Worm (Caenorhabditis elegans): ENCODE data around the gene srbc-12.
"Not testable (repeated sequence)": the region's sequence is repeated elsewhere in the genome, so short reads cannot be mapped to it uniquely, and the experiment has no call there.

Gene srbc-12

DNA sequence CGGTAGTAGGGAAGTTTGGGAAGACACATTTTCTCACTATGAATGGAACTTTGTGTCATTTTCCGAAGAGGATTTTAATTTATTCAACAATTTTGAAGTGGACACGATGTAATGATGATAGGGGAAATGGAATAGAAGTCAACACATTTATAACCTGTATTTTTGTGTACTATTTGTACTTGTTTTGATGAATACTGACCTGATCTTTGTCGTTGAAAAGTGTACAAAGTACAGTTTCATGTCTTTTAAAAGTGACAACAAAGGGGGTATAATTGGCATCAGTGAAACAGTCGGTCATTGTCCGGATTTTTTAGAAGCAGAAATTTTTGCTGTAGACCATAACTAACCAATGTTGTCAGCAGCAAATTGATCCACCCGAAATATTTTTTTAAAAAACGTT, 39.6 kb downstream of the srbc-12 start, which contains the start of gene T02B11.6:
Gene T02B11.6, minus strand, starts transcription at position 101 of the 400 bp plus-strand sequence.
- TF ChIP-seq ceh-9 (tag; optimal IDR thresholded peaks at IDR 0.05) = no peak
- TF ChIP-seq Y22D7AL.16 (tag; optimal IDR thresholded peaks at IDR 0.05) = no peak
- TF ChIP-seq nhr-11 (tag; optimal IDR thresholded peaks at IDR 0.05) = no peak
- no peak for TF ChIP-seq ceh-14 (tag; optimal IDR thresholded peaks at IDR 0.05)

DNA sequence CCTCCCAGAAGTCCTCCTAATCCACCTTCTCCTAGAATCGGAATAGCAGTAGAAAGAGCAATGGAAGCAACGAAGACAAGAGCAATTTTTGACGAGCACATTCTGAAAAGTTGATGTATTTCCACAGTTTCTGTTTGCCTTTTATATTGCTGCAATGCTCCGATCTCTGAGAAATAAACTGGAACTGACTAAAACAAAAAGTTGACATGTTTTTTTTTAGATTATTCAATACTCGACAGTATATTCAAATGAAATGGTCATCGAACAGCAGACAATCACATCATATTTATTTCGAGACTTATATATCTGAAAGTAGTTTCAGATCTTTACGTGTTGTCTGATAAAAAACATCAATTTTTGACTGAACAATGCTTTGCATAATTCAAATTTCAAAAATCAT, 40.8 kb downstream of the srbc-12 start, which contains the start of gene srlf-21:
Gene srlf-21, minus strand, starts transcription at position 101 of the 400 bp plus-strand sequence.
- TF ChIP-seq ceh-19 (GFP tag; optimal IDR thresholded peaks at IDR 0.05) (no peak), ttx-3 (tag; optimal IDR thresholded peaks at IDR 0.05) (no peak), pha-4 (tag; optimal IDR thresholded peaks at IDR 0.05) (no peak), ceh-2 (tag; optimal IDR thresholded peaks at IDR 0.05) (no peak), elt-4 (tag; optimal IDR thresholded peaks at IDR 0.05) (no peak), fkh-6 (tag; optimal IDR thresholded peaks at IDR 0.05) (no peak), lim-6 (tag; optimal IDR thresholded peaks at IDR 0.05) (no peak), ceh-24 (tag; optimal IDR thresholded peaks at IDR 0.05) (no peak), che-1 (tag; optimal IDR thresholded peaks at IDR 0.05) (no peak), ama-1 (optimal IDR thresholded peaks at IDR 0.05) (no peak), rnt-1 (tag; optimal IDR thresholded peaks at IDR 0.05) (no peak), pat-9 (tag; optimal IDR thresholded peaks at IDR 0.05) (no peak), unc-42 (tag; optimal IDR thresholded peaks at IDR 0.05) (no peak), ahr-1 (tag; optimal IDR thresholded peaks at IDR 0.05) (no peak), ceh-6 (GFP tag; optimal IDR thresholded peaks at IDR 0.05) (no peak), eyg-1 (tag; optimal IDR thresholded peaks at IDR 0.05) (no peak)

DNA sequence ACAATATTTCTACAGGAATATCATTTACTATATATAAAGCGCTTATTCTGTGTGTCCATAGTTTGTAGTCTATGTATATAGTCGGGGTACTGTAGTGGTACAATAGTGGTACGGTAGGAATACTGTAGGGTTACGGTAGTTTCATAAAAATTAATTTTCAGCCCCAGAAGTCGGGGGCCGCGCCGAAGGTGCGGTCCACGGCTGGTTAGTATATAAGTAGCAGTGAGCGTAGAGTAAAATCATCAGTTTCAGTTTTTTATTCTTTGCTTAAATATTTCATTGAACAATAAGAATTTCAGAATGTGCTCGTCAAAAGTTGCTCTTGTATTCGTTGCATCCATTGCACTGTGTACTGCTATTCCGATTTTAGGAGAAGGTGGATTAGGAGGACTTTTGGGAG, 41.2 kb downstream of the srbc-12 start, which contains the start of gene srlf-22:
Gene srlf-22, plus strand, starts transcription at position 301 of the 400 bp plus-strand sequence.
- not testable (repeated sequence) for TF ChIP-seq nhr-11 (tag; optimal IDR thresholded peaks at IDR 0.05); mec-3 (tag; optimal IDR thresholded peaks at IDR 0.05; ENCODE audit: borderline replicate concordance); dmd-4 (tag; optimal IDR thresholded peaks at IDR 0.05; ENCODE audit: borderline replicate concordance)

DNA sequence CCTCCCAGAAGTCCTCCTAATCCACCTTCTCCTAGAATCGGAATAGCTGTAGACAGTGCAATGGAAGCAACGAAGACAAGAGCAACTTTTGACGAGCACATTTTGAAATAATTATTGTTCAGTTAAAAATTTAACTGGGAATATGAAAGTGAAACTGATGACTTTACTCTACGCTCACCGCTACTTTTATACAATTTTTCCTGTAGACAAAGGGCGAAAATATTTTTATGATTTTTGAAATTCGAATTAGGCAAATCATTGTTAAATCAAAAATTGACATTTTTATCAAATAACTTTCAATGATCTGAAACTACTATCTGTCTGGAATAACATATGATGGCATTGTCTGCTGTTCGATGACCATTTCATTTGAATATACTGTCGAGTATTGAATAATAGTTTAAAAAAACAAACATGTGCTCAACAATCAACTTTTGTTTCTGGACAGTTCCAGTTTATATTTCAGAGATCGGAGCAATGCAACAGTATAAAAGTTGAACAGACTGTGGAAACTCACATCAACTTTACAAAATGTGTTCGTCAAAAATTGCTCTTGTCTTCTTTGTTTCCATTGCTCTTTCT, 43.9 kb downstream of the srbc-12 start, which contains the start of the genes srlf-23 and srlf-20:
Gene srlf-23, minus strand, starts transcription at position 101 of the 582 bp plus-strand sequence.
Gene srlf-20, plus strand, starts transcription at position 532 of the 582 bp plus-strand sequence.
- TF ChIP-seq ttx-3 (tag; optimal IDR thresholded peaks at IDR 0.05) (no peak), pha-2 (tag; optimal IDR thresholded peaks at IDR 0.05) (no peak), zip-5 (tag; optimal IDR thresholded peaks at IDR 0.05) (no peak), che-1 (tag; optimal IDR thresholded peaks at IDR 0.05) (no peak), pqm-1 (tag; optimal IDR thresholded peaks at IDR 0.05) (no peak), hlh-6 (tag; optimal IDR thresholded peaks at IDR 0.05) (no peak)

- TF ChIP-seq pax-1 (tag; optimal IDR thresholded peaks at IDR 0.05) (no peak), ceh-14 (tag; optimal IDR thresholded peaks at IDR 0.05) (no peak), ttx-3 (tag; optimal IDR thresholded peaks at IDR 0.05) (no peak), Y22D7AL.16 (tag; optimal IDR thresholded peaks at IDR 0.05) (no peak), sox-2 (GFP tag; IDR thresholded peaks at IDR 0.05) (no peak), odd-2 (tag; optimal IDR thresholded peaks at IDR 0.05) (no peak), ceh-48 (tag; optimal IDR thresholded peaks at IDR 0.05) (no peak), rnt-1 (tag; optimal IDR thresholded peaks at IDR 0.05) (no peak), ahr-1 (tag; optimal IDR thresholded peaks at IDR 0.05) (no peak), tbx-2 (tag; optimal IDR thresholded peaks at IDR 0.05) (no peak), eyg-1 (tag; optimal IDR thresholded peaks at IDR 0.05) (no peak), fax-1 (tag; optimal IDR thresholded peaks at IDR 0.05) (no peak), madf-2 (tag; optimal IDR thresholded peaks at IDR 0.05) (no peak), unc-86 (tag; optimal IDR thresholded peaks at IDR 0.05) (no peak), lin-11 (tag; optimal IDR thresholded peaks at IDR 0.05) (no peak), hlh-30 (tag; optimal IDR thresholded peaks at IDR 0.05; ENCODE audit: insufficient read depth) (no peak), ceh-6 (GFP tag; optimal IDR thresholded peaks at IDR 0.05) (no peak), pat-9 (tag; optimal IDR thresholded peaks at IDR 0.05) (no peak)
Observed at ce11 chrV:899087-899486, 49.5 kb downstream of the srbc-12 start, which contains the start of gene nas-32. Gene nas-32 (minus strand): TSS chrV:899187.

Data from whole organism, late embryonic.